Fruit fly (Drosophila melanogaster) whole organism, embryonic: ENCODE data around the gene upSET.

Experiments used
- Antp ChIP-seq: fragments of 200-800 bp; sonication (Bioruptor generic); optimal IDR thresholded peaks from 3 replicates; lab custom pipeline; 2016; ENCODE audit warnings: missing biosample characterization, missing genetic modification characterization
- B-H1 ChIP-seq: fragments of 200-800 bp; sonication (Bioruptor generic); IDR thresholded peaks from 3 replicates; pipeline ENCODE4 v1.3.6; 2022; ENCODE audit warnings: missing biosample characterization, missing genetic modification characterization
- Blimp-1 ChIP-seq: fragments of 200-800 bp; sonication (Bioruptor generic); optimal IDR thresholded peaks from 3 replicates; lab custom pipeline; 2018; ENCODE audit warnings: missing biosample characterization, missing genetic modification characterization, mild to moderate bottlenecking, moderate library complexity, missing genetic modification reagents
- CG10147 ChIP-seq: fragments of 200-800 bp; sonication (Bioruptor generic); optimal IDR thresholded peaks from 2 replicates; lab custom pipeline; 2019; ENCODE audit warnings: missing biosample characterization, mild to moderate bottlenecking, missing genetic modification characterization, moderate library complexity
- CG10431 ChIP-seq: fragments of 200-800 bp; sonication (Bioruptor generic); optimal IDR thresholded peaks from 3 replicates; lab custom pipeline; 2018; ENCODE audit warnings: missing biosample characterization, mild to moderate bottlenecking, missing genetic modification characterization
- CG14014 ChIP-seq: fragments of 200-800 bp; sonication (Bioruptor generic); IDR thresholded peaks from 2 replicates; pipeline ENCODE4 v1.3.6; 2022; ENCODE audit warnings: missing biosample characterization, missing genetic modification characterization
- CG14050 ChIP-seq: fragments of 200-800 bp; sonication (Bioruptor generic); IDR thresholded peaks from 3 replicates; pipeline ENCODE4 v1.3.6; 2022; ENCODE audit warnings: missing biosample characterization, missing genetic modification characterization
- CG14667 ChIP-seq: fragments of 200-800 bp; sonication (Bioruptor generic); IDR thresholded peaks from 2 replicates; pipeline ENCODE4 v1.3.6; 2022; ENCODE audit warnings: missing biosample characterization, missing genetic modification characterization
- CG16813 ChIP-seq: fragments of 200-800 bp; sonication (Bioruptor generic); IDR thresholded peaks from 3 replicates; pipeline ENCODE4 v1.3.6; 2022; ENCODE audit warnings: missing biosample characterization, missing genetic modification characterization; ENCODE audit not compliant: partially characterized antibody
- CG17802 ChIP-seq: fragments of 200-800 bp; sonication (Bioruptor generic); optimal IDR thresholded peaks from 2 replicates; lab custom pipeline; 2018; ENCODE audit warnings: missing biosample characterization, mild to moderate bottlenecking, missing genetic modification characterization, moderate library complexity
- CG17912 ChIP-seq: fragments of 200-800 bp; sonication (Bioruptor generic); optimal IDR thresholded peaks from 2 replicates; lab custom pipeline; 2018; ENCODE audit warnings: missing biosample characterization, mild to moderate bottlenecking, missing genetic modification characterization
- CG18262 ChIP-seq: fragments of 200-800 bp; optimal IDR thresholded peaks from 3 replicates; lab custom pipeline; 2019; ENCODE audit warnings: missing biosample characterization, mild to moderate bottlenecking, missing genetic modification characterization, moderate library complexity
- CG2116 ChIP-seq: fragments of 200-800 bp; sonication (Bioruptor generic); optimal IDR thresholded peaks from 3 replicates; lab custom pipeline; 2018; ENCODE audit warnings: missing biosample characterization, mild to moderate bottlenecking, missing genetic modification characterization
- CG34376 ChIP-seq: fragments of 200-800 bp; sonication (Bioruptor generic); optimal IDR thresholded peaks from 2 replicates; lab custom pipeline; 2018; ENCODE audit warnings: missing biosample characterization, mild to moderate bottlenecking, missing genetic modification characterization
- CG34422 ChIP-seq: fragments of 200-800 bp; sonication (Bioruptor generic); IDR thresholded peaks from 3 replicates; pipeline ENCODE4 v1.3.6; 2022; ENCODE audit warnings: missing biosample characterization, missing genetic modification characterization
- CG3847 ChIP-seq: fragments of 200-800 bp; sonication (Bioruptor generic); IDR thresholded peaks from 2 replicates; pipeline ENCODE4 v1.3.6; 2022; ENCODE audit warnings: missing biosample characterization, missing genetic modification characterization
- CG4820 ChIP-seq: fragments of 200-800 bp; sonication (Bioruptor generic); optimal IDR thresholded peaks from 3 replicates; lab custom pipeline; 2016; ENCODE audit warnings: missing biosample characterization, missing genetic modification characterization
- CG6272 ChIP-seq: fragments of 200-800 bp; sonication (Bioruptor generic); IDR thresholded peaks from 2 replicates; pipeline ENCODE4 v1.3.6; 2022; ENCODE audit warnings: missing biosample characterization, missing genetic modification characterization
- CG6654 ChIP-seq: fragments of 200-800 bp; sonication (Bioruptor generic); optimal IDR thresholded peaks from 2 replicates; lab custom pipeline; 2017; ENCODE audit warnings: missing biosample characterization, mild to moderate bottlenecking, missing genetic modification characterization
- CG7271 ChIP-seq: fragments of 200-800 bp; sonication (Bioruptor generic); optimal IDR thresholded peaks from 2 replicates; lab custom pipeline; 2018; ENCODE audit warnings: missing biosample characterization, mild to moderate bottlenecking, missing genetic modification characterization, moderate library complexity
- CG9932 ChIP-seq: fragments of 200-800 bp; sonication (Bioruptor generic); IDR thresholded peaks from 2 replicates; pipeline ENCODE4 v1.3.6; 2022; ENCODE audit warnings: missing biosample characterization, missing genetic modification characterization
- CoRest ChIP-seq: fragments of 200-800 bp; sonication (Bioruptor generic); optimal IDR thresholded peaks from 3 replicates; lab custom pipeline; 2018; ENCODE audit warnings: missing biosample characterization, mild to moderate bottlenecking, missing genetic modification characterization, moderate library complexity
- Dll ChIP-seq: fragments of 200-800 bp; sonication (Bioruptor generic); IDR thresholded peaks from 4 replicates; pipeline ENCODE4 v1.3.6; 2022; ENCODE audit warnings: missing biosample characterization, missing genetic modification characterization; ENCODE audit not compliant: partially characterized antibody
- Drgx ChIP-seq: fragments of 200-800 bp; sonication (Bioruptor generic); IDR thresholded peaks from 2 replicates; pipeline ENCODE4 v1.3.6; 2022; ENCODE audit warnings: missing biosample characterization, missing genetic modification characterization
- Hey ChIP-seq: fragments of 200-800 bp; sonication (Bioruptor generic); optimal IDR thresholded peaks from 3 replicates; lab custom pipeline; 2018; ENCODE audit warnings: missing biosample characterization, mild to moderate bottlenecking, missing genetic modification characterization
- Hmx ChIP-seq: fragments of 200-800 bp; sonication (Bioruptor generic); optimal IDR thresholded peaks from 2 replicates; lab custom pipeline; 2016; ENCODE audit warnings: missing biosample characterization, missing genetic modification characterization
- Hr51 ChIP-seq, 2 experiments: fragments of 200-800 bp; sonication (Bioruptor generic); optimal IDR thresholded peaks; 2 replicates in 1 of 2; 3 replicates in 1 of 2; lab custom pipeline; 2016 to 2018; ENCODE audit warnings: missing biosample characterization in 2 of 2, missing genetic modification characterization in 2 of 2, mild to moderate bottlenecking in 1 of 2, moderate library complexity in 1 of 2
- Myb ChIP-seq: fragments of 200-800 bp; sonication (Bioruptor generic); optimal IDR thresholded peaks from 2 replicates; lab custom pipeline; 2016; ENCODE audit warnings: missing biosample characterization, missing genetic modification characterization
- NfI ChIP-seq: fragments of 200-800 bp; sonication (Bioruptor generic); optimal IDR thresholded peaks from 3 replicates; lab custom pipeline; 2018; ENCODE audit warnings: missing biosample characterization, mild to moderate bottlenecking, missing genetic modification characterization, moderate library complexity
- PHDP ChIP-seq: fragments of 200-800 bp; sonication (Bioruptor generic); optimal IDR thresholded peaks from 3 replicates; lab custom pipeline; 2018; ENCODE audit warnings: missing biosample characterization, mild to moderate bottlenecking, missing genetic modification characterization, moderate library complexity
- Rx ChIP-seq: fragments of 200-800 bp; sonication (Bioruptor generic); IDR thresholded peaks from 2 replicates; pipeline ENCODE4 v1.3.6; 2022; ENCODE audit warnings: missing biosample characterization, missing genetic modification characterization
- Scr ChIP-seq: fragments of 200-800 bp; sonication (Bioruptor generic); IDR thresholded peaks from 2 replicates; pipeline ENCODE4 v1.3.6; 2022; ENCODE audit warnings: missing biosample characterization, missing genetic modification characterization; ENCODE audit not compliant: partially characterized antibody
- ab ChIP-seq: fragments of 200-800 bp; sonication (Bioruptor generic); optimal IDR thresholded peaks from 2 replicates; lab custom pipeline; 2016; ENCODE audit warnings: missing biosample characterization, missing genetic modification characterization
- al ChIP-seq: fragments of 200-800 bp; sonication (Bioruptor generic); IDR thresholded peaks from 2 replicates; pipeline ENCODE4 v1.3.6; 2022; ENCODE audit warnings: missing biosample characterization, missing genetic modification characterization
- bab2 ChIP-seq: fragments of 200-800 bp; sonication (Bioruptor generic); optimal IDR thresholded peaks from 2 replicates; lab custom pipeline; 2016; ENCODE audit warnings: missing biosample characterization, missing genetic modification characterization
- bigmax ChIP-seq: fragments of 200-800 bp; sonication (Bioruptor generic); optimal IDR thresholded peaks from 2 replicates; lab custom pipeline; 2018; ENCODE audit warnings: missing biosample characterization, mild to moderate bottlenecking, missing genetic modification characterization
- dmrt11E ChIP-seq: fragments of 200-800 bp; sonication (Bioruptor generic); optimal IDR thresholded peaks from 3 replicates; lab custom pipeline; 2018; ENCODE audit warnings: missing biosample characterization, mild to moderate bottlenecking, missing genetic modification characterization, moderate library complexity
- ems ChIP-seq: fragments of 200-800 bp; sonication (Bioruptor generic); optimal IDR thresholded peaks from 3 replicates; lab custom pipeline; 2016; ENCODE audit warnings: missing biosample characterization, missing genetic modification characterization
- grn ChIP-seq: fragments of 200-800 bp; sonication (Bioruptor generic); optimal IDR thresholded peaks from 3 replicates; lab custom pipeline; 2017; ENCODE audit warnings: missing biosample characterization, missing genetic modification characterization
- h ChIP-seq: fragments of >200 bp; optimal IDR thresholded peaks from 2 replicates; lab custom pipeline; 2017
- her ChIP-seq: fragments of 200-800 bp; sonication (Bioruptor generic); optimal IDR thresholded peaks from 2 replicates; lab custom pipeline; 2016; ENCODE audit warnings: missing biosample characterization, missing genetic modification characterization
- inv ChIP-seq: fragments of 200-800 bp; sonication (Bioruptor generic); IDR thresholded peaks from 2 replicates; pipeline ENCODE4 v1.3.6; 2022; ENCODE audit warnings: missing biosample characterization, missing genetic modification characterization; ENCODE audit not compliant: partially characterized antibody
- kni ChIP-seq: fragments of 200-800 bp; sonication (Bioruptor generic); optimal IDR thresholded peaks from 3 replicates; lab custom pipeline; 2017; ENCODE audit warnings: mild to moderate bottlenecking, missing biosample characterization, missing genetic modification reagents, missing genetic modification characterization
- nmo ChIP-seq: fragments of 200-800 bp; sonication (Bioruptor generic); optimal IDR thresholded peaks from 2 replicates; lab custom pipeline; 2018; ENCODE audit warnings: missing biosample characterization, mild to moderate bottlenecking, missing genetic modification characterization, moderate library complexity
- oc ChIP-seq: fragments of 200-800 bp; sonication (Bioruptor generic); optimal IDR thresholded peaks from 2 replicates; lab custom pipeline; 2018; ENCODE audit warnings: missing biosample characterization, mild to moderate bottlenecking, missing genetic modification characterization, moderate library complexity
- otp ChIP-seq: fragments of 200-800 bp; sonication (Bioruptor generic); IDR thresholded peaks from 3 replicates; pipeline ENCODE4, ENCODE4 v1.3.6; 2022; ENCODE audit warnings: missing biosample characterization, missing genetic modification characterization
- pros ChIP-seq: fragments of 200-800 bp; sonication (Bioruptor generic); optimal IDR thresholded peaks from 3 replicates; lab custom pipeline; 2019; ENCODE audit warnings: missing biosample characterization, mild to moderate bottlenecking, missing genetic modification characterization, moderate library complexity
- sc ChIP-seq, 3 experiments: fragments of >200 bp in 2 of 3; fragments of 200-800 bp in 1 of 3; sonication (Bioruptor generic) in 1 of 3; optimal IDR thresholded peaks; 2 replicates in 2 of 3; 3 replicates in 1 of 3; lab custom pipeline; 2017; ENCODE audit warnings: mild to moderate bottlenecking in 1 of 3, missing biosample characterization in 1 of 3, missing genetic modification characterization in 1 of 3, missing genetic modification reagents in 1 of 3
- sisA ChIP-seq: fragments of 200-800 bp; sonication (Bioruptor generic); IDR thresholded peaks from 2 replicates; pipeline ENCODE4 v1.3.6; 2022; ENCODE audit warnings: missing biosample characterization, missing genetic modification characterization
- sna ChIP-seq: fragments of 200-800 bp; sonication (Bioruptor generic); IDR thresholded peaks from 2 replicates; pipeline ENCODE4 v1.3.6; 2022; ENCODE audit warnings: missing biosample characterization, missing genetic modification characterization; ENCODE audit not compliant: partially characterized antibody

upSET gene

DNA sequence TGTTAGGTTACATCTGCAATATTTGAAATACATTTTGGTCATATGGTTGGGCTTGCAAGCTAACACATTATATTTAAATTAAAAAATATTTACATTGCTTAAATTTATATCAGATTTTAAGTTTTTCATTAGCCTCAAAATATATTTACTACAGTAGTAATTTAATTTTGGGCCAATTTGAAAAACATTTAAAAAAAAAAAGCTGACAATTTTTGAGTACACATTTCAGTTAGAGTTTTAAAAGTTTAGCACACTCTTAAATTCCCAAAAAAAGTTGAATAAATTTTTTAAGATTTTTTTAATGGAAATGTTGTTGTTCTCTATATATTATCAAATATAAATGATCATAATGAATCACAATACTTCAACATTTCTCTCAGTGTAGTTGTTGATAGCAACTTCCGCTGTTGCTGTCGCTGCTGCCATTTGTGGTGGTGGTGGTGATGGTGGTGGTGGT lies 44.7 kb upstream of the upSET start (continued):
- TF ChIP-seq Drgx (peak; percentile 40; the same call in 1 of the 2 replicates), Hmx (peak; percentile 7), oc (peak; percentile 57), NfI (GFP tag; lab: Kevin White, UChicago) (peak; percentile 24), kni (no peak), grn (GFP tag; lab: Kevin White, UChicago) (no peak), Dll (GFP tag; lab: Robert Waterston, UW) (no peak), nmo (GFP tag; lab: Kevin White, UChicago) (peak; percentile 76), CG6272 (GFP tag; lab: Robert Waterston, UW) (no peak), pros (GFP tag; lab: Kevin White, UChicago) (no peak), CG34422 (GFP tag; lab: Robert Waterston, UW) (no peak), CG10147 (GFP tag; lab: Kevin White, UChicago) (peak; percentile 63), CG16813 (GFP tag; lab: Robert Waterston, UW) (no peak), Scr (GFP tag; lab: Robert Waterston, UW) (no peak), CG14050 (GFP tag; lab: Robert Waterston, UW) (no peak; the same call in 2 of the 3 replicates), B-H1 (GFP tag; lab: Robert Waterston, UW) (no peak), her (GFP tag; lab: Kevin White, UChicago) (no peak), h (lab: Kevin White, UChicago) (no peak), CG10431 (GFP tag; lab: Kevin White, UChicago) (no peak), CG34376 (GFP tag; lab: Kevin White, UChicago) (no peak), CG14667 (GFP tag; lab: Robert Waterston, UW) (no peak), al (GFP tag; lab: Robert Waterston, UW) (no peak), bab2 (GFP tag; lab: Kevin White, UChicago) (peak; percentile 46), sc (optimal IDR thresholded peaks at IDR 0.05; lab: Kevin White, UChicago) (no peak), sc (GFP tag; optimal IDR thresholded peaks at IDR 0.05; lab: Kevin White, UChicago) (peak; percentile 73), sna (GFP tag; lab: Robert Waterston, UW) (no peak), ems (GFP tag; lab: Kevin White, UChicago) (no peak), dmrt11E (peak; percentile 87), Hey (tag; lab: Kevin White, UChicago) (no peak), Rx (GFP tag; lab: Robert Waterston, UW) (0 out of 2 replicates have a peak, but pooled peaks have one; percentile 15), CG2116 (peak; percentile 37), sisA (peak; percentile 29; the same call in 1 of the 2 replicates), CoRest (tag; lab: Kevin White, UChicago) (peak; percentile 86), bigmax (GFP tag; lab: Kevin White, UChicago) (no peak), inv (GFP tag; lab: Robert Waterston, UW) (no peak), CG3847 (GFP tag; lab: Robert Waterston, UW) (0 out of 2 replicates have a peak, but pooled peaks have one; percentile 37), Hr51 (GFP tag; optimal IDR thresholded peaks at IDR 0.05; lab: Kevin White, UChicago) (peak in 1 of 2 experiments; percentile 86), Myb (no peak), CG7271 (tag; lab: Kevin White, UChicago) (peak; percentile 6), Antp (peak; percentile 21), CG6654 (GFP tag; lab: Kevin White, UChicago) (peak; percentile 47), otp (GFP tag; lab: Robert Waterston, UW) (no peak), Blimp-1 (GFP tag; lab: Kevin White, UChicago) (peak; percentile 82), CG18262 (tag; lab: Kevin White, UChicago) (peak; percentile 89), PHDP (tag; lab: Kevin White, UChicago) (peak; percentile 74), CG17802 (tag; lab: Kevin White, UChicago) (no peak), CG9932 (no peak), CG4820 (GFP tag; lab: Kevin White, UChicago) (peak; percentile 77), CG17912 (no peak), CG14014 (GFP tag; lab: Robert Waterston, UW) (no peak), ab (GFP tag; lab: Kevin White, UChicago) (no peak)
